Worm (Caenorhabditis elegans) whole organism, L4 larva: Measurements from ENCODE around the gene F28C1.1.

Experiments
- F44E2.7 ChIP-seq: fragments of 200-800 bp; sonication (Bioruptor generic); IDR thresholded peaks from 2 replicates; pipeline ENCODE4 v2.1.2; 2022; ENCODE audit warnings: missing genetic modification characterization, missing compliant biosample characterization
- Y105C5A.15 ChIP-seq: fragments of 200-800 bp; sonication (Bioruptor generic); IDR thresholded peaks from 2 replicates; pipeline ENCODE4 v1.3.6; 2022; ENCODE audit warnings: missing genetic modification characterization, missing compliant biosample characterization
- aha-1 ChIP-seq: fragments of 150-350 bp; peaks from one replicate; lab custom pipeline; 2014; ENCODE audit warnings: missing biosample characterization, missing genetic modification characterization
- daf-16 ChIP-seq, 3 experiments: sonication (generic microtip); optimal IDR thresholded peaks; 2 replicates each; lab custom pipeline; 2016 to 2017; ENCODE audit warnings: missing genetic modification characterization in 3 of 3, missing genetic modification reagents in 3 of 3, mild to moderate bottlenecking in 2 of 3, missing compliant biosample characterization in 2 of 3, missing biosample characterization in 1 of 3, moderate library complexity in 1 of 3
- hlh-30 ChIP-seq: sonication (generic microtip); optimal IDR thresholded peaks from 2 replicates; lab custom pipeline; 2017; ENCODE audit warnings: antibody characterized with exemption, mild to moderate bottlenecking, missing genetic modification characterization, missing compliant biosample characterization; ENCODE audit not compliant: insufficient read depth
- pqm-1 ChIP-seq: sonication (generic microtip); optimal IDR thresholded peaks from 2 replicates; lab custom pipeline; 2017; ENCODE audit warnings: missing biosample characterization, missing genetic modification characterization

DNA sequence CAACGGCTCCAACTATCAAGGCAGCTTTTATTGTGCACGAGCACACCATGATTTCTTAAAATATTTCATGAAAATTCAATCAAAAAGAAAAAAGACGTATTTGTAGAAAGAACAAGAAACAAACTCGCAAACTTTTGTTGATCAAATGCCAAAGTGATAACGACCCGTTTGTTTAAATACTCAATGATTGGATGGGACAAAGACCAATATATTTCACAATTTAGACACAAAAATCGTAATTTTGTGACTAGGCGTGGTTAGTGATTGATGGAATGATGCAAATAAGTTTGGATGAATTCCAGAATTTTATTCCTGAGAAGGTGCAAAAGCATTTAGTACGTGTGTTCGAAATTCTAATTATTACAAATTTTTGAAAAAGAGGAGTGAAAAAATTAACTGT lies 34.9 kb upstream of the F28C1.1 start, which contains the start of gene cdr-2:
- TF ChIP-seq F44E2.7 (GFP tag; lab: Robert Waterston, UW), result no peak
- TF ChIP-seq daf-16 (GFP tag; optimal IDR thresholded peaks at IDR 0.05; lab: Kevin White, UChicago), result no peak
- peak; percentile 63 for TF ChIP-seq daf-16 (tag; optimal IDR thresholded peaks at IDR 0.05; lab: Kevin White, UChicago)
- no peak for TF ChIP-seq Y105C5A.15 (GFP tag; lab: Robert Waterston, UW)
- no peak for TF ChIP-seq aha-1 (tag; lab: Kevin White, UChicago)
- no peak for TF ChIP-seq hlh-30 (tag; lab: Kevin White, UChicago)
- TF ChIP-seq pqm-1 (tag; lab: Kevin White, UChicago), result peak; percentile 61
